Worm (Caenorhabditis elegans) whole organism, L3 larva: ENCODE results near the gene F20G2.6.

Source experiments
- R02D3.7 ChIP-seq: fragments of 150-350 bp; optimal IDR thresholded peaks from 2 replicates; lab custom pipeline; 2014; ENCODE audit warnings: missing biosample characterization, missing genetic modification characterization
- ZK546.5 ChIP-seq: sonication (generic microtip); optimal IDR thresholded peaks from 2 replicates; lab custom pipeline; 2017; ENCODE audit warnings: missing biosample characterization, missing genetic modification characterization
- aly-2 ChIP-seq: fragments of 150-350 bp; optimal IDR thresholded peaks from 2 replicates; lab custom pipeline; 2014; ENCODE audit warnings: missing biosample characterization, missing genetic modification characterization
- ama-1 ChIP-seq: fragments of 150-350 bp; optimal IDR thresholded peaks from 2 replicates; lab custom pipeline; 2018
- ceh-16 ChIP-seq: sonication (generic microtip); optimal IDR thresholded peaks from 2 replicates; lab custom pipeline; 2017; ENCODE audit warnings: missing biosample characterization, missing genetic modification characterization
- ceh-82 ChIP-seq: fragments of 150-350 bp; optimal IDR thresholded peaks from 2 replicates; lab custom pipeline; 2014; ENCODE audit warnings: missing biosample characterization, missing genetic modification characterization
- ceh-9 ChIP-seq: sonication (generic microtip); optimal IDR thresholded peaks from 2 replicates; lab custom pipeline; 2018; ENCODE audit warnings: missing biosample characterization, missing genetic modification characterization
- daf-12 ChIP-seq: fragments of 150-350 bp; optimal IDR thresholded peaks from 2 replicates; lab custom pipeline; 2014; ENCODE audit warnings: missing biosample characterization, missing genetic modification reagents, missing genetic modification characterization
- egl-27 ChIP-seq: sonication (generic microtip); optimal IDR thresholded peaks from 4 replicates; lab custom pipeline; 2017; ENCODE audit warnings: missing biosample characterization, missing genetic modification reagents, missing genetic modification characterization
- egl-5 ChIP-seq: fragments of 150-350 bp; optimal IDR thresholded peaks from 2 replicates; lab custom pipeline; 2017; ENCODE audit warnings: missing biosample characterization, missing genetic modification reagents, missing genetic modification characterization, inconsistent platforms
- elt-1 ChIP-seq: fragments of 150-350 bp; optimal IDR thresholded peaks from 2 replicates; lab custom pipeline; 2014; ENCODE audit warnings: missing biosample characterization, missing genetic modification characterization
- elt-2 ChIP-seq: sonication (generic microtip); optimal IDR thresholded peaks from 2 replicates; lab custom pipeline; 2016; ENCODE audit warnings: missing genetic modification reagents, mild to moderate bottlenecking, missing genetic modification characterization, missing compliant biosample characterization
- elt-3 ChIP-seq, 3 experiments: fragments of 150-350 bp in 1 of 3; sonication (generic microtip) in 2 of 3; optimal IDR thresholded peaks; 2 replicates in 2 of 3; 4 replicates in 1 of 3; lab custom pipeline; 2014 to 2017; ENCODE audit warnings: missing biosample characterization in 3 of 3, missing genetic modification characterization in 3 of 3
- eor-1 ChIP-seq, 2 experiments: fragments of 150-350 bp; optimal IDR thresholded peaks; 2 replicates each; lab custom pipeline; 2014 to 2018; ENCODE audit warnings: missing biosample characterization in 2 of 2, missing genetic modification characterization in 2 of 2
- fkh-10 ChIP-seq: sonication (generic microtip); optimal IDR thresholded peaks from 2 replicates; lab custom pipeline; 2017; ENCODE audit warnings: missing biosample characterization, missing genetic modification reagents, missing genetic modification characterization
- fkh-2 ChIP-seq: fragments of 150-350 bp; optimal IDR thresholded peaks from 2 replicates; lab custom pipeline; 2014; ENCODE audit warnings: missing biosample characterization, missing genetic modification reagents, missing genetic modification characterization
- hmg-11 ChIP-seq: sonication (generic microtip); optimal IDR thresholded peaks from 2 replicates; lab custom pipeline; 2016; ENCODE audit warnings: missing genetic modification characterization, missing compliant biosample characterization
- jun-1 ChIP-seq: fragments of 150-350 bp; optimal IDR thresholded peaks from 2 replicates; lab custom pipeline; 2014; ENCODE audit warnings: missing biosample characterization, missing genetic modification reagents, missing genetic modification characterization
- lin-15B ChIP-seq: fragments of 150-350 bp; optimal IDR thresholded peaks from 2 replicates; lab custom pipeline; 2014; ENCODE audit warnings: missing biosample characterization, missing genetic modification characterization
- lin-39 ChIP-seq: fragments of 150-350 bp; optimal IDR thresholded peaks from 2 replicates; lab custom pipeline; 2018; ENCODE audit warnings: missing biosample characterization, missing genetic modification reagents, missing genetic modification characterization
- lsy-12 ChIP-seq: sonication (generic microtip); optimal IDR thresholded peaks from 2 replicates; lab custom pipeline; 2016; ENCODE audit warnings: mild to moderate bottlenecking, missing genetic modification characterization, missing compliant biosample characterization
- nfya-1 ChIP-seq: sonication (generic microtip); optimal IDR thresholded peaks from 2 replicates; lab custom pipeline; 2017; ENCODE audit warnings: missing genetic modification characterization, mild to moderate bottlenecking, missing compliant biosample characterization, antibody characterized with exemption, moderate library complexity; ENCODE audit not compliant: insufficient read depth
- nhr-11 ChIP-seq: fragments of 150-350 bp; optimal IDR thresholded peaks from 2 replicates; lab custom pipeline; 2014; ENCODE audit warnings: missing biosample characterization, missing genetic modification characterization
- nhr-12 ChIP-seq: fragments of 150-350 bp; optimal IDR thresholded peaks from 2 replicates; lab custom pipeline; 2014; ENCODE audit warnings: missing biosample characterization, missing genetic modification characterization
- nhr-23 ChIP-seq: fragments of 150-350 bp; optimal IDR thresholded peaks from 2 replicates; lab custom pipeline; 2014; ENCODE audit warnings: missing biosample characterization, missing genetic modification reagents, missing genetic modification characterization
- nhr-237 ChIP-seq: fragments of 150-350 bp; optimal IDR thresholded peaks from 2 replicates; lab custom pipeline; 2014; ENCODE audit warnings: missing biosample characterization, missing genetic modification characterization
- nhr-25 ChIP-seq: sonication (generic microtip); optimal IDR thresholded peaks from 2 replicates; lab custom pipeline; 2017; ENCODE audit warnings: missing biosample characterization, missing genetic modification characterization
- nhr-28 ChIP-seq: fragments of 150-350 bp; optimal IDR thresholded peaks from 2 replicates; lab custom pipeline; 2014; ENCODE audit warnings: missing biosample characterization, missing genetic modification characterization
- nhr-43 ChIP-seq: sonication (generic microtip); optimal IDR thresholded peaks from 2 replicates; lab custom pipeline; 2016; ENCODE audit warnings: mild to moderate bottlenecking, missing genetic modification characterization, missing compliant biosample characterization; ENCODE audit not compliant: poor library complexity, severe bottlenecking
- nhr-67 ChIP-seq: fragments of 150-350 bp; optimal IDR thresholded peaks from 2 replicates; lab custom pipeline; 2014; ENCODE audit warnings: missing biosample characterization, missing genetic modification characterization
- nhr-77 ChIP-seq: fragments of 150-350 bp; optimal IDR thresholded peaks from 2 replicates; lab custom pipeline; 2014; ENCODE audit warnings: missing biosample characterization, missing genetic modification characterization
- pha-4 ChIP-seq: fragments of 150-350 bp; optimal IDR thresholded peaks from 2 replicates; lab custom pipeline; 2014; ENCODE audit warnings: missing biosample characterization, missing genetic modification reagents, missing genetic modification characterization
- pqm-1 ChIP-seq: fragments of 150-350 bp; optimal IDR thresholded peaks from 2 replicates; lab custom pipeline; 2017; ENCODE audit warnings: missing biosample characterization, missing genetic modification characterization, inconsistent platforms
- sea-2 ChIP-seq: fragments of 150-350 bp; sonication (generic microtip); optimal IDR thresholded peaks from 4 replicates; lab custom pipeline; 2014; ENCODE audit warnings: missing biosample characterization, missing genetic modification reagents, missing genetic modification characterization
- skn-1 ChIP-seq: fragments of 150-350 bp; optimal IDR thresholded peaks from 2 replicates; lab custom pipeline; 2014; ENCODE audit warnings: missing biosample characterization, missing genetic modification characterization
- snpc-4 ChIP-seq: fragments of 150-350 bp; optimal IDR thresholded peaks from 2 replicates; lab custom pipeline; 2014; ENCODE audit warnings: missing biosample characterization, missing genetic modification characterization
- unc-39 ChIP-seq: sonication (generic microtip); optimal IDR thresholded peaks from 4 replicates; lab custom pipeline; 2017; ENCODE audit warnings: missing biosample characterization, missing genetic modification characterization
- unc-62 ChIP-seq: fragments of 150-350 bp; sonication (generic microtip); optimal IDR thresholded peaks from 4 replicates; lab custom pipeline; 2014; ENCODE audit warnings: missing biosample characterization, missing genetic modification reagents, missing genetic modification characterization
- zag-1 ChIP-seq: fragments of 150-350 bp; optimal IDR thresholded peaks from 2 replicates; lab custom pipeline; 2014; ENCODE audit warnings: missing biosample characterization, missing genetic modification characterization
- ztf-11 ChIP-seq: fragments of 150-350 bp; optimal IDR thresholded peaks from 2 replicates; lab custom pipeline; 2014; ENCODE audit warnings: missing biosample characterization, missing genetic modification characterization
- ztf-4 ChIP-seq: fragments of 150-350 bp; optimal IDR thresholded peaks from 2 replicates; lab custom pipeline; 2014; ENCODE audit warnings: missing biosample characterization, missing genetic modification characterization

Gene F20G2.6

DNA sequence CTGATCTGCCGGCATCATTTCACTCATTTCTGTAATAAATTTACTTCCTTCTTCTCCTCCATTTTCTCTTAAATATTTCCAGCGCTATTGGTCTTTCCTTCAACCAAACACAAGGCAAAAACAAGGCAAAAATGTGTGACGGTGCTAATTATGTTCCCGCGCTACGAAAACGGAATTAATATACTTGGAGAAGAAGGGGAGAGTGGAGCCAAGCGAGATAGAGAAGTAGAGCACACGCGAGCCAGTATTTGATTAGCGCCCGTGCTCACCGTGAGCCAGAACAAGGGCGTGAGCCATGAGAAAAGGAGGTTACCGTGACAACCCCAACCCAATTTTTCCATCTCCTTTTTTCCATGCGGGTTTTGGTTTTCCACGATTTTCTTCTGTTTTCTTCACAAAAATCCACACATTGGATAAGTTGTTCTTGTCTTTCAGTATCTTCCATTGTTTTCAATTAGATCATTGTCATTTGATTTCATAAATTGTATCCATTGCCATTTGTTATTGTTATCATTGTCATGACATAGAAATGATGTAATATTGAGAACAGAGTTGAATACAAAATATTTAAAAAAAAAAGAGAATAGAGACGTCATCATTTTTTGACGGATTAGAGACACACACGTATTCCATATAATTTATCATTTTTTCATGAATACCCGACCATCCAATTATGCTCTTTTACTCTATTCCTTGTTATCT lies at the start of gene F20G2.6:
Gene F20G2.6 (plus strand): TSS at position 652 of the 702 bp plus-strand sequence.
- no peak for TF ChIP-seq sea-2 (GFP tag; lab: Kevin White, UChicago)

ce11 chrV:13715223-13715686 lies 47.6 kb upstream of the F20G2.6 start, which contains the start of gene zipt-9:
TSS of gene zipt-9 (minus strand) at chrV:13715273.
- TF ChIP-seq ama-1 (no peak), ceh-9 (tag; lab: Kevin White, UChicago) (no peak), elt-1 (tag; lab: Kevin White, UChicago) (no peak), pqm-1 (tag; lab: Kevin White, UChicago) (peak; percentile 62), jun-1 (no peak), elt-2 (peak; percentile 47), ceh-16 (tag; lab: Kevin White, UChicago) (no peak), egl-5 (peak; percentile 45), daf-12 (no peak), nhr-77 (no peak), ZK546.5 (tag; lab: Kevin White, UChicago) (no peak), nhr-11 (tag; lab: Kevin White, UChicago) (peak; percentile 48), sea-2 (GFP tag; lab: Kevin White, UChicago) (no peak), R02D3.7 (tag; lab: Kevin White, UChicago) (peak; percentile 15), skn-1 (tag; lab: Kevin White, UChicago) (peak; percentile 56), ztf-4 (tag; lab: Kevin White, UChicago) (no peak), unc-39 (tag; lab: Kevin White, UChicago) (no peak), pha-4 (tag; lab: Kevin White, UChicago) (peak; percentile 82), lin-15B (peak; percentile 91), nhr-25 (tag; lab: Kevin White, UChicago) (peak; percentile 76), nhr-12 (no peak), hmg-11 (tag; lab: Kevin White, UChicago) (no peak), ceh-82 (tag; lab: Kevin White, UChicago) (peak; percentile 4), ztf-11 (tag; lab: Kevin White, UChicago) (no peak), nhr-28 (no peak), nfya-1 (tag; lab: Kevin White, UChicago) (no peak), nhr-23 (tag; lab: Kevin White, UChicago) (peak; percentile 67), lsy-12 (peak; percentile 5), aly-2 (tag; lab: Kevin White, UChicago) (no peak), snpc-4 (peak; percentile 84), nhr-237 (tag; lab: Kevin White, UChicago) (no peak), fkh-2 (no peak), lin-39 (peak; percentile 72), nhr-43 (peak; percentile 43), fkh-10 (GFP tag; lab: Kevin White, UChicago) (peak; percentile 60), eor-1 (tag; optimal IDR thresholded peaks at IDR 0.05; lab: Kevin White, UChicago) (no peak), elt-3 (tag; optimal IDR thresholded peaks at IDR 0.05; lab: Kevin White, UChicago) (no peak), zag-1 (no peak), egl-27 (no peak)

- TF ChIP-seq nhr-237 (tag; lab: Kevin White, UChicago) (no peak), pqm-1 (tag; lab: Kevin White, UChicago) (peak; percentile 71), elt-2 (peak; percentile 79)
These were observed 46.3 kb upstream of the F20G2.6 start, which contains the start of gene T01D3.6 for ce11 chrV:13716531-13716930. TSS of gene T01D3.6 (plus strand) at chrV:13716824.

- no peak for TF ChIP-seq nhr-43
- no peak for TF ChIP-seq fkh-2
- no peak for TF ChIP-seq nhr-25 (tag; lab: Kevin White, UChicago)
- TF ChIP-seq nhr-23 (tag; lab: Kevin White, UChicago), result no peak
- TF ChIP-seq egl-27, result no peak
- no peak for TF ChIP-seq ceh-82 (tag; lab: Kevin White, UChicago)
- no peak for TF ChIP-seq pha-4 (tag; lab: Kevin White, UChicago)
- TF ChIP-seq ZK546.5 (tag; lab: Kevin White, UChicago), result no peak
- TF ChIP-seq aly-2 (tag; lab: Kevin White, UChicago), result no peak
- no peak for TF ChIP-seq nhr-67
- TF ChIP-seq zag-1, result no peak
- no peak for TF ChIP-seq ama-1
- no peak for TF ChIP-seq unc-62
- no peak for TF ChIP-seq daf-12
- TF ChIP-seq lin-39, result no peak
- no peak for TF ChIP-seq fkh-10 (GFP tag; lab: Kevin White, UChicago)
These were observed 38.1 kb upstream of the F20G2.6 start, which contains the start of gene F35E12.2 for ce11 chrV:13724781-13725180. TSS of gene F35E12.2 (minus strand) at chrV:13724881.
